Fruit fly (Drosophila melanogaster) whole organism, embryonic: ENCODE results near the gene Tpst.

Experiments used
- Abd-B ChIP-seq: fragments of 200-800 bp; sonication (Bioruptor generic); optimal IDR thresholded peaks from 2 replicates; lab custom pipeline; 2018; ENCODE audit warnings: missing biosample characterization, mild to moderate bottlenecking, missing genetic modification characterization, moderate library complexity
- CG11093 ChIP-seq: fragments of 200-800 bp; sonication (Bioruptor generic); IDR thresholded peaks from 3 replicates; pipeline ENCODE4 v1.3.6; 2022; ENCODE audit warnings: missing biosample characterization, missing genetic modification characterization
- CG12219 ChIP-seq: fragments of 200-800 bp; sonication (Bioruptor generic); optimal IDR thresholded peaks from 3 replicates; lab custom pipeline; 2018; ENCODE audit warnings: missing biosample characterization, mild to moderate bottlenecking, missing genetic modification characterization
- CG12236 ChIP-seq: fragments of 200-800 bp; sonication (Bioruptor generic); optimal IDR thresholded peaks from 2 replicates; lab custom pipeline; 2016; ENCODE audit warnings: missing biosample characterization, missing genetic modification characterization
- CG13123 ChIP-seq: fragments of 200-800 bp; sonication (Bioruptor generic); optimal IDR thresholded peaks from 2 replicates; lab custom pipeline; 2016; ENCODE audit warnings: missing biosample characterization, missing genetic modification characterization
- CG13894 ChIP-seq: fragments of 200-800 bp; sonication (Bioruptor generic); optimal IDR thresholded peaks from 3 replicates; lab custom pipeline; 2018; ENCODE audit warnings: missing biosample characterization, mild to moderate bottlenecking, missing genetic modification characterization, moderate library complexity
- CG14441 ChIP-seq: fragments of 200-800 bp; sonication (Bioruptor generic); IDR thresholded peaks from 2 replicates; pipeline ENCODE4 v1.3.6; 2022; ENCODE audit warnings: missing biosample characterization, missing genetic modification characterization
- CG15073 ChIP-seq: fragments of 200-800 bp; sonication (Bioruptor generic); optimal IDR thresholded peaks from 2 replicates; lab custom pipeline; 2016; ENCODE audit warnings: missing biosample characterization, missing genetic modification characterization
- CG17186 ChIP-seq: fragments of 200-800 bp; sonication (Bioruptor generic); optimal IDR thresholded peaks from 3 replicates; lab custom pipeline; 2017; ENCODE audit warnings: missing biosample characterization, missing genetic modification reagents, missing genetic modification characterization
- CG17802 ChIP-seq: fragments of 200-800 bp; sonication (Bioruptor generic); optimal IDR thresholded peaks from 2 replicates; lab custom pipeline; 2018; ENCODE audit warnings: missing biosample characterization, mild to moderate bottlenecking, missing genetic modification characterization, moderate library complexity
- CG18619 ChIP-seq: fragments of 200-800 bp; sonication (Bioruptor generic); optimal IDR thresholded peaks from 3 replicates; lab custom pipeline; 2017; ENCODE audit warnings: missing biosample characterization, mild to moderate bottlenecking, missing genetic modification characterization
- CG2120 ChIP-seq: fragments of 200-800 bp; sonication (Bioruptor generic); optimal IDR thresholded peaks from 3 replicates; lab custom pipeline; 2016; ENCODE audit warnings: missing biosample characterization, missing genetic modification characterization
- CG2712 ChIP-seq: fragments of 200-800 bp; optimal IDR thresholded peaks from 3 replicates; lab custom pipeline; 2019; ENCODE audit warnings: missing biosample characterization, mild to moderate bottlenecking, missing genetic modification characterization, moderate library complexity
- CG30431 ChIP-seq: fragments of 200-800 bp; sonication (Bioruptor generic); optimal IDR thresholded peaks from 2 replicates; lab custom pipeline; 2017; ENCODE audit warnings: missing biosample characterization, missing genetic modification characterization
- CG31388 ChIP-seq: fragments of 200-800 bp; sonication (Bioruptor generic); optimal IDR thresholded peaks from 2 replicates; lab custom pipeline; 2016; ENCODE audit warnings: missing biosample characterization, missing genetic modification characterization
- CG32767 ChIP-seq: fragments of 200-800 bp; sonication (Bioruptor generic); IDR thresholded peaks from 2 replicates; pipeline ENCODE4 v1.3.6; 2022; ENCODE audit warnings: missing biosample characterization, missing genetic modification characterization
- CG32772 ChIP-seq: fragments of 200-800 bp; sonication (Bioruptor generic); IDR thresholded peaks from 2 replicates; pipeline ENCODE4 v1.3.6; 2022; ENCODE audit warnings: missing biosample characterization, missing genetic modification characterization
- CG33213 ChIP-seq: fragments of 200-800 bp; sonication (Bioruptor generic); optimal IDR thresholded peaks from 3 replicates; lab custom pipeline; 2016; ENCODE audit warnings: missing biosample characterization, missing genetic modification characterization
- CG33557 ChIP-seq: fragments of 200-800 bp; sonication (Bioruptor generic); optimal IDR thresholded peaks from 2 replicates; lab custom pipeline; 2019; ENCODE audit warnings: missing biosample characterization, mild to moderate bottlenecking, missing genetic modification characterization, moderate library complexity
- CG34376 ChIP-seq: fragments of 200-800 bp; sonication (Bioruptor generic); optimal IDR thresholded peaks from 2 replicates; lab custom pipeline; 2018; ENCODE audit warnings: missing biosample characterization, mild to moderate bottlenecking, missing genetic modification characterization
- CG7963 ChIP-seq: fragments of 200-800 bp; sonication (Bioruptor generic); IDR thresholded peaks from 3 replicates; pipeline ENCODE4 v1.3.6; 2022; ENCODE audit warnings: missing biosample characterization, missing genetic modification characterization; ENCODE audit not compliant: partially characterized antibody
- CG8089 ChIP-seq: fragments of 200-800 bp; sonication (Bioruptor generic); optimal IDR thresholded peaks from 3 replicates; lab custom pipeline; 2016; ENCODE audit warnings: missing biosample characterization, missing genetic modification characterization
- CG9932 ChIP-seq: fragments of 200-800 bp; sonication (Bioruptor generic); IDR thresholded peaks from 2 replicates; pipeline ENCODE4 v1.3.6; 2022; ENCODE audit warnings: missing biosample characterization, missing genetic modification characterization
- CrebB ChIP-seq: fragments of 200-800 bp; sonication (Bioruptor generic); optimal IDR thresholded peaks from 3 replicates; lab custom pipeline; 2018; ENCODE audit warnings: missing biosample characterization, mild to moderate bottlenecking, missing genetic modification characterization
- D19B ChIP-seq: fragments of 200-800 bp; sonication (Bioruptor generic); optimal IDR thresholded peaks from 2 replicates; lab custom pipeline; 2017; ENCODE audit warnings: missing biosample characterization, mild to moderate bottlenecking, missing genetic modification characterization
- ERR ChIP-seq: fragments of 200-800 bp; sonication (Bioruptor generic); optimal IDR thresholded peaks from 2 replicates; lab custom pipeline; 2016; ENCODE audit warnings: missing biosample characterization, missing genetic modification characterization
- Elba2 ChIP-seq: fragments of 200-800 bp; sonication (Bioruptor generic); optimal IDR thresholded peaks from 3 replicates; lab custom pipeline; 2016; ENCODE audit warnings: missing biosample characterization, missing genetic modification characterization
- Ets65A ChIP-seq: fragments of 200-800 bp; sonication (Bioruptor generic); peaks from one replicate; lab custom pipeline; 2016; ENCODE audit warnings: missing biosample characterization, missing genetic modification characterization
- Hr3 ChIP-seq: fragments of 200-800 bp; sonication (Bioruptor generic); optimal IDR thresholded peaks from 3 replicates; lab custom pipeline; 2016; ENCODE audit warnings: missing biosample characterization, missing genetic modification characterization
- Max ChIP-seq: fragments of 200-800 bp; sonication (Bioruptor generic); optimal IDR thresholded peaks from 2 replicates; lab custom pipeline; 2016; ENCODE audit warnings: missing biosample characterization, mild to moderate bottlenecking, missing genetic modification characterization
- TFAM ChIP-seq: fragments of 200-800 bp; sonication (Bioruptor generic); optimal IDR thresholded peaks from 2 replicates; lab custom pipeline; 2017; ENCODE audit warnings: missing biosample characterization, missing genetic modification characterization, inconsistent platforms
- YL-1 ChIP-seq: fragments of 200-800 bp; sonication (Bioruptor generic); optimal IDR thresholded peaks from 3 replicates; lab custom pipeline; 2017; ENCODE audit warnings: missing biosample characterization, mild to moderate bottlenecking, missing genetic modification characterization
- ab ChIP-seq: fragments of 200-800 bp; sonication (Bioruptor generic); optimal IDR thresholded peaks from 2 replicates; lab custom pipeline; 2016; ENCODE audit warnings: missing biosample characterization, missing genetic modification characterization
- ase ChIP-seq: fragments of 200-800 bp; sonication (Bioruptor generic); IDR thresholded peaks from 3 replicates; pipeline ENCODE4 v1.3.6; 2022; ENCODE audit warnings: missing biosample characterization, missing genetic modification characterization
- az2 ChIP-seq: fragments of 200-800 bp; sonication (Bioruptor generic); optimal IDR thresholded peaks from 3 replicates; lab custom pipeline; 2016; ENCODE audit warnings: missing biosample characterization, missing genetic modification characterization
- bsh ChIP-seq, 2 experiments: fragments of 200-800 bp; sonication (Bioruptor generic); optimal IDR thresholded peaks; 2 replicates each; lab custom pipeline; 2017 to 2018; ENCODE audit warnings: mild to moderate bottlenecking in 2 of 2, missing biosample characterization in 2 of 2, missing genetic modification characterization in 2 of 2, moderate library complexity in 1 of 2
- danr ChIP-seq: fragments of 200-800 bp; sonication (Bioruptor generic); IDR thresholded peaks from 2 replicates; pipeline ENCODE4 v1.3.6; 2022; ENCODE audit warnings: missing biosample characterization, missing genetic modification characterization
- dmrt99B ChIP-seq: fragments of 200-800 bp; sonication (Bioruptor generic); optimal IDR thresholded peaks from 2 replicates; lab custom pipeline; 2018; ENCODE audit warnings: missing biosample characterization, mild to moderate bottlenecking, missing genetic modification characterization, moderate library complexity
- eve ChIP-seq, 2 experiments: fragments of >200 bp; optimal IDR thresholded peaks; 2 replicates each; lab custom pipeline; 2017; ENCODE audit warnings: missing biosample characterization in 2 of 2, missing genetic modification characterization in 2 of 2
- eyg ChIP-seq: fragments of 200-800 bp; sonication (Bioruptor generic); optimal IDR thresholded peaks from 3 replicates; lab custom pipeline; 2016; ENCODE audit warnings: missing biosample characterization, missing genetic modification characterization
- fd102C ChIP-seq: fragments of 200-800 bp; sonication (Bioruptor generic); optimal IDR thresholded peaks from 2 replicates; lab custom pipeline; 2018; ENCODE audit warnings: missing biosample characterization, mild to moderate bottlenecking, missing genetic modification characterization, moderate library complexity
- fd64A ChIP-seq: fragments of 200-800 bp; sonication (Bioruptor generic); optimal IDR thresholded peaks from 3 replicates; lab custom pipeline; 2018; ENCODE audit warnings: missing biosample characterization, mild to moderate bottlenecking, missing genetic modification characterization
- inv ChIP-seq: fragments of 200-800 bp; sonication (Bioruptor generic); IDR thresholded peaks from 2 replicates; pipeline ENCODE4 v1.3.6; 2022; ENCODE audit warnings: missing biosample characterization, missing genetic modification characterization; ENCODE audit not compliant: partially characterized antibody
- klu ChIP-seq: fragments of 200-800 bp; sonication (Bioruptor generic); IDR thresholded peaks from 2 replicates; pipeline ENCODE4 v1.3.6; 2022; ENCODE audit warnings: missing biosample characterization, missing genetic modification characterization
- onecut ChIP-seq: fragments of 200-800 bp; sonication (Bioruptor generic); IDR thresholded peaks from 2 replicates; pipeline ENCODE4 v1.3.6; 2022; ENCODE audit warnings: missing biosample characterization, missing genetic modification characterization
- pita ChIP-seq: fragments of 200-800 bp; sonication (Bioruptor generic); optimal IDR thresholded peaks from 2 replicates; lab custom pipeline; 2017; ENCODE audit warnings: missing biosample characterization, mild to moderate bottlenecking, missing genetic modification characterization
- stc ChIP-seq: fragments of 200-800 bp; sonication (Bioruptor generic); IDR thresholded peaks from 2 replicates; pipeline ENCODE4 v1.3.6; 2022; ENCODE audit warnings: missing biosample characterization, missing genetic modification characterization
- stwl ChIP-seq: fragments of 200-800 bp; sonication (Bioruptor generic); optimal IDR thresholded peaks from 3 replicates; lab custom pipeline; 2018; ENCODE audit warnings: missing biosample characterization, mild to moderate bottlenecking, missing genetic modification characterization, moderate library complexity
- tio ChIP-seq: fragments of 200-800 bp; sonication (Bioruptor generic); optimal IDR thresholded peaks from 2 replicates; lab custom pipeline; 2017; ENCODE audit warnings: missing biosample characterization, missing genetic modification characterization, inconsistent platforms
- trh ChIP-seq: fragments of 200-800 bp; sonication (Bioruptor generic); optimal IDR thresholded peaks from 2 replicates; lab custom pipeline; 2016; ENCODE audit warnings: missing biosample characterization, missing genetic modification characterization
- ttk ChIP-seq: fragments of 200-800 bp; sonication (Bioruptor generic); IDR thresholded peaks from 2 replicates; pipeline ENCODE4 v2.1.2; 2022; ENCODE audit warnings: missing biosample characterization, missing genetic modification characterization
- vnd ChIP-seq: fragments of 200-800 bp; sonication (Bioruptor generic); IDR thresholded peaks from 3 replicates; pipeline ENCODE4 v1.3.6; 2022; ENCODE audit warnings: missing biosample characterization, missing genetic modification characterization; ENCODE audit not compliant: partially characterized antibody

Gene Tpst

DNA sequence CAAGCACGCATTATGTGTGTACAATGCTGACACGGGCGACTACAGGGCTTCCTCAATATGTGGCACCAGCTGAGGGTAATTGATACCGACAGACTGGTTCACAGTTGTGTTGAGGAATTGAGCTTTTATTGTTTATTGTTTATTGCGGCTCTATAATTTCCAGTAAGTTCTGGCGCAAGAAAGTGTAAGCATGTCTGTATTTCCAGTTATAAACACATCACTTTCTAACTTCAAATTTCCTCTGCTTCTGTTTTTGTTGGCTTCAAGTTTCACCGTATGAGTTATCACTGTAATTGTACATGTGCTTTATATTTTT lies 62.9 kb downstream of the Tpst start (continued):
- TF ChIP-seq D19B (GFP tag; lab: Kevin White, UChicago) (peak; percentile 70), CG32767 (GFP tag; lab: Robert Waterston, UW) (0 out of 2 replicates have a peak, but pooled peaks have one; percentile 41), TFAM (no peak), CG8089 (GFP tag; lab: Kevin White, UChicago) (peak; percentile 26), ase (GFP tag; lab: Robert Waterston, UW) (0 out of 3 replicates have a peak, but pooled peaks have one; percentile 60), ab (GFP tag; lab: Kevin White, UChicago) (peak; percentile 76), CG14441 (GFP tag; lab: Robert Waterston, UW) (peak; percentile 74), trh (GFP tag; lab: Kevin White, UChicago) (no peak), az2 (GFP tag; lab: Kevin White, UChicago) (peak; percentile 76), CG33213 (GFP tag; lab: Kevin White, UChicago) (peak; percentile 51), CG34376 (GFP tag; lab: Kevin White, UChicago) (peak; percentile 78), CrebB (tag; lab: Kevin White, UChicago) (peak; percentile 59), danr (peak; percentile 59), CG12219 (GFP tag; lab: Kevin White, UChicago) (peak; percentile 72), CG30431 (GFP tag; lab: Kevin White, UChicago) (peak; percentile 23), bsh (GFP tag; optimal IDR thresholded peaks at IDR 0.05; lab: Kevin White, UChicago) (peak in 1 of 2 experiments; percentile 71), CG13123 (GFP tag; lab: Kevin White, UChicago) (peak; percentile 8), Ets65A (GFP tag; lab: Kevin White, UChicago) (peak; percentile 70), inv (GFP tag; lab: Robert Waterston, UW) (no peak), stc (peak; percentile 58), YL-1 (peak; percentile 20), onecut (peak; percentile 49), CG9932 (GFP tag; lab: Robert Waterston, UW) (peak; percentile 87), eve (GFP tag; optimal IDR thresholded peaks at IDR 0.05; lab: Kevin White, UChicago) (no peak), CG32772 (peak; percentile 71), pita (GFP tag; lab: Kevin White, UChicago) (no peak), fd64A (GFP tag; lab: Kevin White, UChicago) (no peak), CG17186 (GFP tag; lab: Kevin White, UChicago) (no peak), fd102C (GFP tag; lab: Kevin White, UChicago) (no peak), CG17802 (tag; lab: Kevin White, UChicago) (peak; percentile 21), Hr3 (peak; percentile 67), Max (GFP tag; lab: Kevin White, UChicago) (peak; percentile 57), Elba2 (no peak), CG11093 (GFP tag; lab: Robert Waterston, UW) (0 out of 3 replicates have a peak, but pooled peaks have one; percentile 67), stwl (tag; lab: Kevin White, UChicago) (no peak), eyg (GFP tag; lab: Kevin White, UChicago) (peak; percentile 22), dmrt99B (tag; lab: Kevin White, UChicago) (peak; percentile 81), tio (GFP tag; lab: Kevin White, UChicago) (no peak), ERR (GFP tag; lab: Kevin White, UChicago) (peak; percentile 72), CG2120 (peak; percentile 90), CG31388 (GFP tag; lab: Kevin White, UChicago) (no peak), klu (GFP tag; lab: Robert Waterston, UW) (peak; percentile 77), CG2712 (tag; lab: Kevin White, UChicago) (peak; percentile 74), CG15073 (GFP tag; lab: Kevin White, UChicago) (no peak), CG7963 (GFP tag; lab: Robert Waterston, UW) (no peak), CG33557 (GFP tag; lab: Kevin White, UChicago) (peak; percentile 52), ttk (peak; percentile 45; the same call in 1 of the 2 replicates), CG12236 (peak; percentile 37), Abd-B (GFP tag; lab: Kevin White, UChicago) (peak; percentile 75), vnd (GFP tag; lab: Robert Waterston, UW) (no peak), CG18619 (GFP tag; lab: Kevin White, UChicago) (peak; percentile 65), CG13894 (tag; lab: Kevin White, UChicago) (peak; percentile 49)
